Worm (Caenorhabditis elegans) whole organism, early embryonic: ENCODE data around the gene mab-3.

ENCODE experiments used
- F13C5.2 ChIP-seq: sonication (generic microtip); optimal IDR thresholded peaks from 2 replicates; lab custom pipeline; 2017; ENCODE audit warnings: mild to moderate bottlenecking, missing genetic modification characterization, inconsistent platforms, missing compliant biosample characterization
- ama-1 ChIP-seq: fragments of 150-350 bp; optimal IDR thresholded peaks from 2 replicates; lab custom pipeline; 2014
- ceh-13 ChIP-seq: fragments of 200-800 bp; sonication (Bioruptor generic); optimal IDR thresholded peaks from 2 replicates; lab custom pipeline; 2018; ENCODE audit warnings: mild to moderate bottlenecking, missing genetic modification characterization, missing compliant biosample characterization
- ceh-36 ChIP-seq: sonication (generic microtip); optimal IDR thresholded peaks from 2 replicates; lab custom pipeline; 2016; ENCODE audit warnings: missing genetic modification characterization, inconsistent platforms, missing compliant biosample characterization
- ets-7 ChIP-seq: sonication (generic microtip); optimal IDR thresholded peaks from 2 replicates; lab custom pipeline; 2016; ENCODE audit warnings: missing genotype, missing genetic modification characterization, missing compliant biosample characterization
- flt-1 ChIP-seq: fragments of 200-800 bp; sonication (Bioruptor generic); IDR thresholded peaks from 2 replicates; pipeline ENCODE4 v1.3.6; 2022; ENCODE audit warnings: missing genetic modification characterization, missing compliant biosample characterization
- hmbx-1 ChIP-seq: sonication (generic microtip); optimal IDR thresholded peaks from 2 replicates; lab custom pipeline; 2016; ENCODE audit warnings: mild to moderate bottlenecking, missing genetic modification characterization, missing compliant biosample characterization
- hmg-4 ChIP-seq: fragments of 200-800 bp; sonication (Bioruptor generic); optimal IDR thresholded peaks from 2 replicates; lab custom pipeline; 2018; ENCODE audit warnings: mild to moderate bottlenecking, missing genetic modification characterization, missing compliant biosample characterization
- hnd-1 ChIP-seq: sonication (generic microtip); optimal IDR thresholded peaks from 2 replicates; lab custom pipeline; 2016; ENCODE audit warnings: missing genetic modification characterization, missing compliant biosample characterization
- sea-1 ChIP-seq: fragments of 200-800 bp; sonication (Bioruptor generic); conservative IDR thresholded peaks from 2 replicates; pipeline ENCODE4 v1.3.6; 2022; ENCODE audit warnings: missing genetic modification characterization, missing compliant biosample characterization
- tbx-11 ChIP-seq: fragments of 200-800 bp; sonication (Bioruptor generic); IDR thresholded peaks from 2 replicates; pipeline ENCODE4 v1.3.6; 2022; ENCODE audit warnings: missing genetic modification characterization, missing compliant biosample characterization
- tbx-37 ChIP-seq: fragments of 200-800 bp; sonication (Bioruptor generic); conservative IDR thresholded peaks from 2 replicates; pipeline ENCODE4 v1.3.6; 2022; ENCODE audit warnings: missing genetic modification reagents, missing genetic modification characterization, missing compliant biosample characterization
- tra-4 ChIP-seq: sonication (generic microtip); optimal IDR thresholded peaks from 2 replicates; lab custom pipeline; 2017; ENCODE audit warnings: missing genetic modification characterization, missing compliant biosample characterization

DNA sequence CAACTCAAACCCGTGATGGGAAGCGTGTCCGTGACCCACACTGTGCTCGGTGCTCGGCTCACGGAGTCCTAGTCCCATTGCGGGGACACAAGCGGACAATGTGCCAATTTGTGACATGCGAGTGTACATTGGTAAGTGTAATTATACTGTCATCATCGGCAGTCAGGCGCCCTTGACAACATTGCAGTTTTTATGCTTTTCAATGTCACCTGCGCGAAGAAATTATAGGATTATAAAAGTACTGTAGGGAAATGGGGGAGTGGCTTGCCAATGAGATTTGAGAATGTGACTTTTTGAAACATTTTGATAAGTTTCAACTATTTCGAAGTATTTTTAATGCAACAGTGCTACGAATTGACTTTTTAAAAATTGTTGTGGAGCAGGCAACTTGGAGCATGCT lies 3.8 kb downstream of the mab-3 start:
- no peak for TF ChIP-seq ama-1
- TF ChIP-seq tra-4 (tag; lab: Kevin White, UChicago): no peak
- no peak for TF ChIP-seq hmbx-1 (tag; lab: Kevin White, UChicago)
- no peak for TF ChIP-seq tbx-37
- TF ChIP-seq ets-7 (tag; lab: Kevin White, UChicago): no peak
- TF ChIP-seq flt-1 (GFP tag; lab: Robert Waterston, UW): no peak
- TF ChIP-seq sea-1 (GFP tag; lab: Robert Waterston, UW): no peak
- no peak for TF ChIP-seq ceh-13 (GFP tag; lab: Kevin White, UChicago)
- no peak for TF ChIP-seq tbx-11
- TF ChIP-seq hmg-4 (GFP tag; lab: Kevin White, UChicago): no peak
- no peak for TF ChIP-seq F13C5.2 (tag; lab: Kevin White, UChicago)
- no peak for TF ChIP-seq ceh-36
- TF ChIP-seq hnd-1 (tag; lab: Kevin White, UChicago): no peak
